Worm (Caenorhabditis elegans): ENCODE measurements around the gene T22B2.1.

- no peak for TF ChIP-seq skn-1 (tag; optimal IDR thresholded peaks at IDR 0.05)
- peak; percentile 32 for TF ChIP-seq zag-1 (tag; optimal IDR thresholded peaks at IDR 0.05)
- TF ChIP-seq nhr-237 (tag; optimal IDR thresholded peaks at IDR 0.05), result no peak
Observed at ce11 chrX:3945681-3946080, 19.8 kb downstream of the T22B2.1 start.
